Fruit fly (Drosophila melanogaster): ENCODE results near the gene CG31683.
A peak's percentile ranks its signal among the peaks of the same experiment; 100 is the strongest.

CG31683 gene

DNA sequence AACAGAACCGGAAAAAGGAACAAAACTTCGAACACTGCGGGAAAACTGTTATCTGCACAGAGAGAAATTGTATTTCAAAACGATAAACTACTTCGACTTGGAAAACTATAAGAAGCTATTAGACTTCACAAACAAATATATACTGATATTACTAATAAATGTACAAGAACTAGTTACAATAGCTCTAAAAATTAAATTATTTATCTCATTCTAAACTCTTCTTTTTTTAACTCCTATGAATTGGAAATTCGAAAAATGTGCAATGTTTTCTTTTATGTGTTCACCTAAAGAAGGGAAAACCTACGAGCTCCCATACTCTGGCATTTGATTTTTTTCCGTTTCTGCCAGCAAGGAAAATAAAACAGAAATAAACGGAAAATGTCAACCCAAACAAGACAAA, 48.4 kb downstream of the CG31683 start:
- no peak for TF ChIP-seq CG7045 (GFP tag; optimal IDR thresholded peaks at IDR 0.05)
- peak; percentile 51 for TF ChIP-seq kay (GFP tag; ENCODE audit: borderline replicate concordance)

dm6 chr2L:20400875-20401274, 48.9 kb downstream of the CG31683 start:
- TF ChIP-seq Mnt (GFP tag; optimal IDR thresholded peaks at IDR 0.05) (no peak), CG12768 (GFP tag; optimal IDR thresholded peaks at IDR 0.05) (no peak), Hr96 (GFP tag; optimal IDR thresholded peaks at IDR 0.05) (no peak)

dm6 chr2L:20399239-20399638, 50.5 kb downstream of the CG31683 start:
- TF ChIP-seq cic (GFP tag; optimal IDR thresholded peaks at IDR 0.05) = no peak
- no peak for TF ChIP-seq CG33017 (tag; optimal IDR thresholded peaks at IDR 0.05)
- no peak for TF ChIP-seq CG12768 (GFP tag; optimal IDR thresholded peaks at IDR 0.05)
- TF ChIP-seq CG11617 (GFP tag; optimal IDR thresholded peaks at IDR 0.05) = no peak
- TF ChIP-seq CG5204 (GFP tag; optimal IDR thresholded peaks at IDR 0.05) = no peak
- no peak for TF ChIP-seq tj (GFP tag; optimal IDR thresholded peaks at IDR 0.05)
- TF ChIP-seq Hr96 (GFP tag; optimal IDR thresholded peaks at IDR 0.05) = no peak
- no peak for TF ChIP-seq ovo (GFP tag; optimal IDR thresholded peaks at IDR 0.05)
- no peak for TF ChIP-seq kay (GFP tag; ENCODE audit: borderline replicate concordance)
- TF ChIP-seq CG14711 (tag; optimal IDR thresholded peaks at IDR 0.05) = no peak
- TF ChIP-seq CG7045 (GFP tag; optimal IDR thresholded peaks at IDR 0.05) = no peak
- no peak for TF ChIP-seq cnc (optimal IDR thresholded peaks at IDR 0.05)
- TF ChIP-seq Mnt (GFP tag; optimal IDR thresholded peaks at IDR 0.05) = no peak
- no peak for TF ChIP-seq Clk (GFP tag; optimal IDR thresholded peaks at IDR 0.05)

Measured in whole organism, adult.